Worm (Caenorhabditis elegans): ENCODE data around the gene ZK177.9.

DNA sequence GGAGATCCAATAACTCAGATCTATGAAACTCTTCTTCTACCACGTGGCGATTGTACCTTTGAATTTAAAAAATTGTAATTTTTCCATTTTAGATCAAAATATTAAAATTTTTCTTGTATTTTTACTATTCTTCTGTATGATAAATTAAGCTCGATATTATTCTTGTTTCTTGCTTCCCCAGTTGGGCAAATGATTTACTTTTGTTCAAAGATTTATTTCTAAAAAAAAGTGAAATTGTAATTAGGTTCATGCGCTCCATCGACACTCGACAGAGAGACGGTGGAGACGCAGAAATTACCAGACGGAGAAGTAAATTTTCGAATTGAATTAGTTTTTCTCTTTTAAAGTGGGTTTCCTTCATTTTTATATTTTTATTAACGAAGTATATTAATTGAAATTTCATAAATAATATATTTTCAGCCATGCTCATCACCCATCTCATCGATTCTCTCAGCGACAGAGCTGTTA is 11.7 kb downstream of the ZK177.9 start, which contains the start of gene npp-24:
- TF ChIP-seq irx-1 (tag; optimal IDR thresholded peaks at IDR 0.05) (no peak), sup-37 (GFP tag; optimal IDR thresholded peaks at IDR 0.05) (no peak), nhr-11 (tag; optimal IDR thresholded peaks at IDR 0.05) (no peak), nhr-20 (tag; optimal IDR thresholded peaks at IDR 0.05) (no peak), alr-1 (tag; optimal IDR thresholded peaks at IDR 0.05; ENCODE audit: borderline replicate concordance) (no peak), snpc-4 (tag; optimal IDR thresholded peaks at IDR 0.05) (no peak), zag-1 (tag; optimal IDR thresholded peaks at IDR 0.05) (no peak), snu-23 (GFP tag; optimal IDR thresholded peaks at IDR 0.05) (no peak), xbp-1 (tag; optimal IDR thresholded peaks at IDR 0.05) (no peak), pqm-1 (tag; optimal IDR thresholded peaks at IDR 0.05) (no peak), tbx-2 (tag; optimal IDR thresholded peaks at IDR 0.05) (no peak), nhr-237 (tag; optimal IDR thresholded peaks at IDR 0.05) (no peak), pax-3 (tag; optimal IDR thresholded peaks at IDR 0.05) (no peak)
